Worm (Caenorhabditis elegans) whole organism, L3 larva: ENCODE data around the gene W08A12.2.

ENCODE experiments used
- aly-2 ChIP-seq: fragments of 150-350 bp; optimal IDR thresholded peaks from 2 replicates; lab custom pipeline; 2014; ENCODE audit warnings: missing biosample characterization, missing genetic modification characterization
- ama-1 ChIP-seq: fragments of 150-350 bp; optimal IDR thresholded peaks from 2 replicates; lab custom pipeline; 2018
- ceh-28 ChIP-seq: fragments of 150-350 bp; optimal IDR thresholded peaks from 2 replicates; lab custom pipeline; 2014; ENCODE audit warnings: missing biosample characterization, missing genetic modification reagents, missing genetic modification characterization
- daf-12 ChIP-seq: fragments of 150-350 bp; optimal IDR thresholded peaks from 2 replicates; lab custom pipeline; 2014; ENCODE audit warnings: missing biosample characterization, missing genetic modification reagents, missing genetic modification characterization
- egl-27 ChIP-seq: sonication (generic microtip); optimal IDR thresholded peaks from 4 replicates; lab custom pipeline; 2017; ENCODE audit warnings: missing biosample characterization, missing genetic modification reagents, missing genetic modification characterization
- egl-5 ChIP-seq: fragments of 150-350 bp; optimal IDR thresholded peaks from 2 replicates; lab custom pipeline; 2017; ENCODE audit warnings: missing biosample characterization, missing genetic modification reagents, missing genetic modification characterization, inconsistent platforms
- elt-2 ChIP-seq: sonication (generic microtip); optimal IDR thresholded peaks from 2 replicates; lab custom pipeline; 2016; ENCODE audit warnings: missing genetic modification reagents, mild to moderate bottlenecking, missing genetic modification characterization, missing compliant biosample characterization
- elt-3 ChIP-seq, 3 experiments: fragments of 150-350 bp in 1 of 3; sonication (generic microtip) in 2 of 3; optimal IDR thresholded peaks; 2 replicates in 2 of 3; 4 replicates in 1 of 3; lab custom pipeline; 2014 to 2017; ENCODE audit warnings: missing biosample characterization in 3 of 3, missing genetic modification characterization in 3 of 3
- eor-1 ChIP-seq, 2 experiments: fragments of 150-350 bp; optimal IDR thresholded peaks; 2 replicates each; lab custom pipeline; 2014 to 2018; ENCODE audit warnings: missing biosample characterization in 2 of 2, missing genetic modification characterization in 2 of 2
- hmg-11 ChIP-seq: sonication (generic microtip); optimal IDR thresholded peaks from 2 replicates; lab custom pipeline; 2016; ENCODE audit warnings: missing genetic modification characterization, missing compliant biosample characterization
- jun-1 ChIP-seq: fragments of 150-350 bp; optimal IDR thresholded peaks from 2 replicates; lab custom pipeline; 2014; ENCODE audit warnings: missing biosample characterization, missing genetic modification reagents, missing genetic modification characterization
- lin-15B ChIP-seq: fragments of 150-350 bp; optimal IDR thresholded peaks from 2 replicates; lab custom pipeline; 2014; ENCODE audit warnings: missing biosample characterization, missing genetic modification characterization
- lin-39 ChIP-seq: fragments of 150-350 bp; optimal IDR thresholded peaks from 2 replicates; lab custom pipeline; 2018; ENCODE audit warnings: missing biosample characterization, missing genetic modification reagents, missing genetic modification characterization
- mdl-1 ChIP-seq: fragments of 150-350 bp; optimal IDR thresholded peaks from 2 replicates; lab custom pipeline; 2014; ENCODE audit warnings: missing biosample characterization, missing genetic modification characterization
- mml-1 ChIP-seq: fragments of 150-350 bp; sonication (generic microtip); optimal IDR thresholded peaks from 3 replicates; lab custom pipeline; 2014; ENCODE audit warnings: missing biosample characterization, missing genetic modification characterization
- nfya-1 ChIP-seq: sonication (generic microtip); optimal IDR thresholded peaks from 2 replicates; lab custom pipeline; 2017; ENCODE audit warnings: missing genetic modification characterization, mild to moderate bottlenecking, missing compliant biosample characterization, antibody characterized with exemption, moderate library complexity; ENCODE audit not compliant: insufficient read depth
- nhr-11 ChIP-seq: fragments of 150-350 bp; optimal IDR thresholded peaks from 2 replicates; lab custom pipeline; 2014; ENCODE audit warnings: missing biosample characterization, missing genetic modification characterization
- nhr-12 ChIP-seq: fragments of 150-350 bp; optimal IDR thresholded peaks from 2 replicates; lab custom pipeline; 2014; ENCODE audit warnings: missing biosample characterization, missing genetic modification characterization
- nhr-23 ChIP-seq: fragments of 150-350 bp; optimal IDR thresholded peaks from 2 replicates; lab custom pipeline; 2014; ENCODE audit warnings: missing biosample characterization, missing genetic modification reagents, missing genetic modification characterization
- nhr-237 ChIP-seq: fragments of 150-350 bp; optimal IDR thresholded peaks from 2 replicates; lab custom pipeline; 2014; ENCODE audit warnings: missing biosample characterization, missing genetic modification characterization
- nhr-25 ChIP-seq: sonication (generic microtip); optimal IDR thresholded peaks from 2 replicates; lab custom pipeline; 2017; ENCODE audit warnings: missing biosample characterization, missing genetic modification characterization
- nhr-28 ChIP-seq: fragments of 150-350 bp; optimal IDR thresholded peaks from 2 replicates; lab custom pipeline; 2014; ENCODE audit warnings: missing biosample characterization, missing genetic modification characterization
- nhr-67 ChIP-seq: fragments of 150-350 bp; optimal IDR thresholded peaks from 2 replicates; lab custom pipeline; 2014; ENCODE audit warnings: missing biosample characterization, missing genetic modification characterization
- nhr-77 ChIP-seq: fragments of 150-350 bp; optimal IDR thresholded peaks from 2 replicates; lab custom pipeline; 2014; ENCODE audit warnings: missing biosample characterization, missing genetic modification characterization
- pha-4 ChIP-seq: fragments of 150-350 bp; optimal IDR thresholded peaks from 2 replicates; lab custom pipeline; 2014; ENCODE audit warnings: missing biosample characterization, missing genetic modification reagents, missing genetic modification characterization
- pqm-1 ChIP-seq: fragments of 150-350 bp; optimal IDR thresholded peaks from 2 replicates; lab custom pipeline; 2017; ENCODE audit warnings: missing biosample characterization, missing genetic modification characterization, inconsistent platforms
- sea-2 ChIP-seq: fragments of 150-350 bp; sonication (generic microtip); optimal IDR thresholded peaks from 4 replicates; lab custom pipeline; 2014; ENCODE audit warnings: missing biosample characterization, missing genetic modification reagents, missing genetic modification characterization
- snpc-4 ChIP-seq: fragments of 150-350 bp; optimal IDR thresholded peaks from 2 replicates; lab custom pipeline; 2014; ENCODE audit warnings: missing biosample characterization, missing genetic modification characterization
- tbx-2 ChIP-seq: sonication (generic microtip); optimal IDR thresholded peaks from 2 replicates; lab custom pipeline; 2016; ENCODE audit warnings: mild to moderate bottlenecking, missing genetic modification characterization, missing compliant biosample characterization
- unc-39 ChIP-seq: sonication (generic microtip); optimal IDR thresholded peaks from 4 replicates; lab custom pipeline; 2017; ENCODE audit warnings: missing biosample characterization, missing genetic modification characterization
- zag-1 ChIP-seq: fragments of 150-350 bp; optimal IDR thresholded peaks from 2 replicates; lab custom pipeline; 2014; ENCODE audit warnings: missing biosample characterization, missing genetic modification characterization
- ztf-11 ChIP-seq: fragments of 150-350 bp; optimal IDR thresholded peaks from 2 replicates; lab custom pipeline; 2014; ENCODE audit warnings: missing biosample characterization, missing genetic modification characterization

Gene W08A12.2

DNA sequence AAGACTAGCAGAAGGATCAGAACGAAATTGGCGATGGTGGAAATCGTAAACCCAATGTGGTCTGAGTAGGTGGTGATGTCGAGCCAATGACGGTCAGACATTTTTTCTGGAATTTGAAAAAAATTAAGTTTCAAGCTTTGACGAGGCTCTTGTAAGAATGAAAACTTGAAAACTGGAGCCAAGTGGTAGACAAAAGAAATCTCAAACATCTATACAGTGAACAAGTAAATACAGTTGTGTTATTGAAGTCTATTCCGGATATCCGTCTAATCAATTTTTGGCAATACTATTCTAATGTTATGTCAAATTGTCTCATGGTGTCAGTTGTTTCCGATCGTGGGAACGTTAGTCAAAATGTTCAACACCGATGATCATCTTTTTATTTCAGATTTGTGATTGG is 18.8 kb downstream of the W08A12.2 start, which contains the start of gene str-113:
Gene str-113 (minus strand): TSS at position 101 of the 400 bp plus-strand sequence.
- TF ChIP-seq nhr-23 (tag; lab: Kevin White, UChicago) (no peak), elt-3 (tag; optimal IDR thresholded peaks at IDR 0.05; lab: Kevin White, UChicago) (no peak), hmg-11 (tag; lab: Kevin White, UChicago) (no peak), lin-39 (no peak), ztf-11 (tag; lab: Kevin White, UChicago) (no peak), zag-1 (no peak)

- TF ChIP-seq unc-39 (tag; lab: Kevin White, UChicago) (no peak), lin-39 (no peak), nhr-11 (no peak), tbx-2 (no peak), daf-12 (tag; lab: Kevin White, UChicago) (no peak), pha-4 (no peak), nhr-12 (tag; lab: Kevin White, UChicago) (no peak), mml-1 (tag; lab: Kevin White, UChicago) (no peak), hmg-11 (tag; lab: Kevin White, UChicago) (no peak), snpc-4 (tag; lab: Kevin White, UChicago) (no peak), zag-1 (no peak), jun-1 (tag; lab: Kevin White, UChicago) (no peak)
These were observed 26.2 kb downstream of the W08A12.2 start, which contains the start of gene acr-23 for ce11 chrV:3659472-3659871. Gene acr-23, minus strand, starts transcription at chrV:3659572.

ce11 chrV:3649473-3649872 is 36.2 kb downstream of the W08A12.2 start, which contains the start of gene str-114:
Gene str-114, plus strand, starts transcription at chrV:3649773.
- TF ChIP-seq lin-39 = no peak
- TF ChIP-seq tbx-2 = no peak
- TF ChIP-seq zag-1 = no peak
- no peak for TF ChIP-seq daf-12 (tag; lab: Kevin White, UChicago)
- no peak for TF ChIP-seq ztf-11 (tag; lab: Kevin White, UChicago)
- TF ChIP-seq pqm-1 (tag; lab: Kevin White, UChicago) = no peak
- TF ChIP-seq unc-39 (tag; lab: Kevin White, UChicago) = no peak
- TF ChIP-seq egl-27 = no peak
- no peak for TF ChIP-seq elt-2 (tag; lab: Kevin White, UChicago)
- no peak for TF ChIP-seq nhr-28 (tag; lab: Kevin White, UChicago)
- TF ChIP-seq pha-4 = no peak
- TF ChIP-seq lin-15B (tag; lab: Kevin White, UChicago) = no peak
- no peak for TF ChIP-seq ama-1 (lab: Kevin White, UChicago)
- no peak for TF ChIP-seq nhr-25 (tag; lab: Kevin White, UChicago)
- no peak for TF ChIP-seq mdl-1
- no peak for TF ChIP-seq nhr-11
- no peak for TF ChIP-seq elt-3 (tag; optimal IDR thresholded peaks at IDR 0.05; lab: Kevin White, UChicago)
- TF ChIP-seq sea-2 (GFP tag; lab: Kevin White, UChicago) = no peak

DNA sequence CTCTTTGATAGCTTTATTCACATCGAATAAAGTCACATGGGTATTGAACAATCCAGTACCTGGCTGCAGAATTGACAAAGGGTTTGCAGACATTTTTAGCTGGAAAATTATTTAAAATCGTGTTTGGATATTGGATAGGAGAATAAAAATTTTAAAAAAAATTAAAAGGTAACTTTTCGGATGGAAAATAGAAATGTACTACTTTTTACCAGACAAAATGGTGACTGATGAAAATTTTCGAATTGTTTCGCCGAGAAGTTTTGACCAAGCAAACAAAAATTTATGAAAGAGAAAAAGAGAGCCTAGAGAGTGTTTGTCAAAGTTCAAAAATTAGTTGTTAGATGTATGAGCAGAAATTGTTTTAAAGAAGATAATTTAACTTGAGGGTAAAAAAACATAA is 37.8 kb downstream of the W08A12.2 start, which contains the start of gene F59B1.10:
Gene F59B1.10 (minus strand): TSS at position 101 of the 400 bp plus-strand sequence.
- TF ChIP-seq hmg-11 (tag; lab: Kevin White, UChicago) (no peak), nfya-1 (no peak), aly-2 (tag; lab: Kevin White, UChicago) (no peak), egl-27 (no peak), sea-2 (GFP tag; lab: Kevin White, UChicago) (no peak), pqm-1 (tag; lab: Kevin White, UChicago) (no peak), egl-5 (tag; lab: Kevin White, UChicago) (no peak), nhr-28 (tag; lab: Kevin White, UChicago) (no peak)

ce11 chrV:3644193-3644693 is 41.4 kb downstream of the W08A12.2 start, which contains the start of gene F59B1.8:
Gene F59B1.8, minus strand, starts transcription at chrV:3644243.
- no peak for TF ChIP-seq lin-39
- peak; percentile 11 for TF ChIP-seq nhr-25 (tag; lab: Kevin White, UChicago)
- TF ChIP-seq jun-1 (tag; lab: Kevin White, UChicago) = peak; percentile 66
- no peak for TF ChIP-seq nhr-67 (tag; lab: Kevin White, UChicago)
- TF ChIP-seq mdl-1 = no peak
- no peak for TF ChIP-seq zag-1
- TF ChIP-seq ceh-28 (tag; lab: Kevin White, UChicago) = no peak
- peak; percentile 30 for TF ChIP-seq nhr-77 (tag; lab: Kevin White, UChicago)
- peak; percentile 55 for TF ChIP-seq nhr-23 (tag; lab: Kevin White, UChicago)
- TF ChIP-seq pqm-1 (tag; lab: Kevin White, UChicago) = peak; percentile 84
- peak; percentile 90 for TF ChIP-seq elt-2 (tag; lab: Kevin White, UChicago)
- no peak for TF ChIP-seq eor-1 (tag; optimal IDR thresholded peaks at IDR 0.05; lab: Kevin White, UChicago)
- no peak for TF ChIP-seq egl-5 (tag; lab: Kevin White, UChicago)
- no peak for TF ChIP-seq nhr-237 (tag; lab: Kevin White, UChicago)
- TF ChIP-seq ama-1 (lab: Kevin White, UChicago) = no peak
- peak; percentile 91 for TF ChIP-seq pha-4
- TF ChIP-seq nfya-1 = no peak
